Worm (Caenorhabditis elegans) whole organism, L4/young adult: ENCODE measurements around the gene Y45F10C.4.

Experiments
- dao-5 ChIP-seq: sonication (generic microtip); optimal IDR thresholded peaks from 2 replicates; lab custom pipeline; 2016; ENCODE audit warnings: missing genotype, missing genetic modification characterization, moderate library complexity, missing compliant biosample characterization
- him-1 ChIP-seq: sonication (generic microtip); optimal IDR thresholded peaks from 2 replicates; lab custom pipeline; 2016; ENCODE audit warnings: missing genotype, missing genetic modification reagents, missing genetic modification characterization, missing compliant biosample characterization

DNA sequence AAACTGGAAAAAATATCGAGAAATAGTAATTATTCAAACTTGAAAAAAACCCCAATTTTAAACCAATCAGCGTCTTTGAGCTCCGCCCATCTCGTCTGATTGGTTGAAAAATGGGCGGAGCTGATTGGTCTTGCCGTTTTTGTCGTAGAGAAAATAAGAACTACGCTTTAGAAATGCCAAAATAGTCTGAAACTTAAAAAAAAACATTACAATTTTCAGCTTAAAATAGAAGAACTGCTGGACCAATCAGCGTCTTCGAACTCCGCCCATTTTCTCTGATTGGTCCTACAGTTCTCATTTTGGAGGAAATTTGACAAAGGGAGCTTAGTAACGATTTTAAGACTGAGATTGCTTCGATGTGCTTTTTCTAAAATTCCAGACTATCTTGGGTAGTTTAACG lies 15.5 kb upstream of the Y45F10C.4 start:
- TF ChIP-seq dao-5 (no peak), him-1 (tag; lab: Kevin White, UChicago) (no peak)
